Fruit fly (Drosophila melanogaster) whole organism, embryonic: ENCODE measurements around the gene mthl2.

Experiments used
- Asciz ChIP-seq: fragments of 200-800 bp; sonication (Bioruptor generic); optimal IDR thresholded peaks from 2 replicates; lab custom pipeline; 2017; ENCODE audit warnings: missing biosample characterization, mild to moderate bottlenecking, missing genetic modification characterization, missing genetic modification reagents
- Awh ChIP-seq: fragments of 200-800 bp; sonication (Bioruptor generic); IDR thresholded peaks from 2 replicates; pipeline ENCODE4, ENCODE4 v1.3.6; 2022; ENCODE audit warnings: missing biosample characterization, missing genetic modification characterization
- B-H2 ChIP-seq: fragments of 200-800 bp; sonication (Bioruptor generic); optimal IDR thresholded peaks from 2 replicates; lab custom pipeline; 2018; ENCODE audit warnings: missing biosample characterization, mild to moderate bottlenecking, missing genetic modification characterization
- CG10274 ChIP-seq: fragments of 200-800 bp; sonication (Bioruptor generic); optimal IDR thresholded peaks from 3 replicates; lab custom pipeline; 2017; ENCODE audit warnings: missing biosample characterization, mild to moderate bottlenecking, missing genetic modification characterization
- CG11085 ChIP-seq: fragments of 200-800 bp; sonication (Bioruptor generic); IDR thresholded peaks from 2 replicates; pipeline ENCODE4 v1.3.6; 2022; ENCODE audit warnings: missing biosample characterization, missing genetic modification characterization
- CG11093 ChIP-seq: fragments of 200-800 bp; sonication (Bioruptor generic); IDR thresholded peaks from 3 replicates; pipeline ENCODE4 v1.3.6; 2022; ENCODE audit warnings: missing biosample characterization, missing genetic modification characterization
- CG11560 ChIP-seq: fragments of 200-800 bp; sonication (Bioruptor generic); IDR thresholded peaks from 3 replicates; pipeline ENCODE4 v1.3.6; 2022; ENCODE audit warnings: missing biosample characterization, missing genetic modification characterization
- CG12744 ChIP-seq: fragments of 200-800 bp; sonication (Bioruptor generic); optimal IDR thresholded peaks from 2 replicates; lab custom pipeline; 2016; ENCODE audit warnings: missing biosample characterization, missing genetic modification characterization
- CG13123 ChIP-seq: fragments of 200-800 bp; sonication (Bioruptor generic); optimal IDR thresholded peaks from 2 replicates; lab custom pipeline; 2016; ENCODE audit warnings: missing biosample characterization, missing genetic modification characterization
- CG15601 ChIP-seq: fragments of 200-800 bp; sonication (Bioruptor generic); optimal IDR thresholded peaks from 3 replicates; lab custom pipeline; 2019; ENCODE audit warnings: missing biosample characterization, mild to moderate bottlenecking, missing genetic modification characterization, moderate library complexity
- CG1603 ChIP-seq: fragments of 200-800 bp; sonication (Bioruptor generic); optimal IDR thresholded peaks from 2 replicates; lab custom pipeline; 2019; ENCODE audit warnings: missing biosample characterization, mild to moderate bottlenecking, missing genetic modification characterization, moderate library complexity
- CG17912 ChIP-seq: fragments of 200-800 bp; sonication (Bioruptor generic); optimal IDR thresholded peaks from 2 replicates; lab custom pipeline; 2018; ENCODE audit warnings: missing biosample characterization, mild to moderate bottlenecking, missing genetic modification characterization
- CG2129 ChIP-seq: fragments of 200-800 bp; sonication (Bioruptor generic); IDR thresholded peaks from 2 replicates; pipeline ENCODE4 v1.3.6; 2022; ENCODE audit warnings: missing biosample characterization, missing genetic modification characterization; ENCODE audit not compliant: partially characterized antibody
- CG3163 ChIP-seq: fragments of 200-800 bp; sonication (Bioruptor generic); optimal IDR thresholded peaks from 3 replicates; lab custom pipeline; 2016; ENCODE audit warnings: missing biosample characterization, missing genetic modification characterization
- CG32767 ChIP-seq: fragments of 200-800 bp; sonication (Bioruptor generic); IDR thresholded peaks from 2 replicates; pipeline ENCODE4 v1.3.6; 2022; ENCODE audit warnings: missing biosample characterization, missing genetic modification characterization
- CG34224 ChIP-seq: fragments of 200-800 bp; sonication (Bioruptor generic); IDR thresholded peaks from 3 replicates; pipeline ENCODE4 v1.3.6; 2022; ENCODE audit warnings: missing biosample characterization, missing genetic modification characterization; ENCODE audit not compliant: partially characterized antibody
- CG34422 ChIP-seq: fragments of 200-800 bp; sonication (Bioruptor generic); IDR thresholded peaks from 3 replicates; pipeline ENCODE4 v1.3.6; 2022; ENCODE audit warnings: missing biosample characterization, missing genetic modification characterization
- CG3838 ChIP-seq: fragments of 200-800 bp; sonication (Bioruptor generic); optimal IDR thresholded peaks from 3 replicates; lab custom pipeline; 2016; ENCODE audit warnings: missing biosample characterization, missing genetic modification characterization
- CG7357 ChIP-seq: fragments of 200-800 bp; sonication (Bioruptor generic); IDR thresholded peaks from 3 replicates; pipeline ENCODE4 v1.3.6; 2022; ENCODE audit warnings: missing biosample characterization, missing genetic modification characterization
- CG8281 ChIP-seq: fragments of 200-800 bp; sonication (Bioruptor generic); optimal IDR thresholded peaks from 2 replicates; lab custom pipeline; 2018; ENCODE audit warnings: missing biosample characterization, mild to moderate bottlenecking, missing genetic modification characterization, moderate library complexity
- CG9609 ChIP-seq: fragments of 200-800 bp; sonication (Bioruptor generic); optimal IDR thresholded peaks from 3 replicates; lab custom pipeline; 2016; ENCODE audit warnings: missing biosample characterization, missing genetic modification characterization
- CrebB ChIP-seq: fragments of 200-800 bp; sonication (Bioruptor generic); optimal IDR thresholded peaks from 3 replicates; lab custom pipeline; 2018; ENCODE audit warnings: missing biosample characterization, mild to moderate bottlenecking, missing genetic modification characterization
- Dll ChIP-seq: fragments of 200-800 bp; sonication (Bioruptor generic); IDR thresholded peaks from 4 replicates; pipeline ENCODE4 v1.3.6; 2022; ENCODE audit warnings: missing biosample characterization, missing genetic modification characterization; ENCODE audit not compliant: partially characterized antibody
- Ets65A ChIP-seq: fragments of 200-800 bp; sonication (Bioruptor generic); peaks from one replicate; lab custom pipeline; 2016; ENCODE audit warnings: missing biosample characterization, missing genetic modification characterization
- Fer1 ChIP-seq: fragments of 200-800 bp; sonication (Bioruptor generic); optimal IDR thresholded peaks from 2 replicates; lab custom pipeline; 2017; ENCODE audit warnings: missing biosample characterization, mild to moderate bottlenecking, missing genetic modification characterization
- HLH54F ChIP-seq: fragments of 200-800 bp; sonication (Bioruptor generic); optimal IDR thresholded peaks from 3 replicates; lab custom pipeline; 2016; ENCODE audit warnings: missing biosample characterization, missing genetic modification characterization
- HmgZ ChIP-seq: fragments of 200-800 bp; sonication (Bioruptor generic); optimal IDR thresholded peaks from 2 replicates; lab custom pipeline; 2018; ENCODE audit warnings: missing biosample characterization, mild to moderate bottlenecking, missing genetic modification characterization
- Hr78 ChIP-seq, 2 experiments: fragments of 200-800 bp in 1 of 2; fragments of >200 bp in 1 of 2; sonication (Bioruptor generic) in 1 of 2; optimal IDR thresholded peaks; 2 replicates each; lab custom pipeline; 2017 to 2019; ENCODE audit warnings: missing biosample characterization in 2 of 2, missing genetic modification characterization in 2 of 2, mild to moderate bottlenecking in 1 of 2, moderate library complexity in 1 of 2
- Jarid2 ChIP-seq: fragments of 200-800 bp; sonication (Bioruptor generic); optimal IDR thresholded peaks from 3 replicates; lab custom pipeline; 2017; ENCODE audit warnings: mild to moderate bottlenecking, missing biosample characterization, missing genetic modification reagents, missing genetic modification characterization
- Tbp ChIP-seq: fragments of >200 bp; optimal IDR thresholded peaks from 2 replicates; lab custom pipeline; 2018; ENCODE audit warnings: missing biosample characterization, missing genetic modification characterization
- Usf ChIP-seq: fragments of 200-800 bp; sonication (Bioruptor generic); optimal IDR thresholded peaks from 2 replicates; lab custom pipeline; 2017; ENCODE audit warnings: missing genotype, missing biosample characterization, missing genetic modification characterization
- YL-1 ChIP-seq: fragments of 200-800 bp; sonication (Bioruptor generic); optimal IDR thresholded peaks from 3 replicates; lab custom pipeline; 2017; ENCODE audit warnings: missing biosample characterization, mild to moderate bottlenecking, missing genetic modification characterization
- bsh ChIP-seq, 2 experiments: fragments of 200-800 bp; sonication (Bioruptor generic); optimal IDR thresholded peaks; 2 replicates each; lab custom pipeline; 2017 to 2018; ENCODE audit warnings: mild to moderate bottlenecking in 2 of 2, missing biosample characterization in 2 of 2, missing genetic modification characterization in 2 of 2, moderate library complexity in 1 of 2
- cg ChIP-seq: fragments of 200-800 bp; sonication (Bioruptor generic); optimal IDR thresholded peaks from 3 replicates; lab custom pipeline; 2019; ENCODE audit warnings: missing biosample characterization, mild to moderate bottlenecking, missing genetic modification characterization, moderate library complexity
- chn ChIP-seq: fragments of 200-800 bp; sonication (Bioruptor generic); optimal IDR thresholded peaks from 2 replicates; lab custom pipeline; 2016; ENCODE audit warnings: missing biosample characterization, missing genetic modification characterization
- ci ChIP-seq: fragments of 200-800 bp; sonication (Bioruptor generic); IDR thresholded peaks from 3 replicates; pipeline ENCODE4 v1.3.6; 2022; ENCODE audit warnings: missing biosample characterization, missing genetic modification characterization
- crol ChIP-seq: fragments of 200-800 bp; sonication (Bioruptor generic); IDR thresholded peaks from 2 replicates; pipeline ENCODE4 v1.3.6; 2022; ENCODE audit warnings: missing biosample characterization, missing genetic modification characterization
- eve ChIP-seq, 2 experiments: fragments of >200 bp; optimal IDR thresholded peaks; 2 replicates each; lab custom pipeline; 2017; ENCODE audit warnings: missing biosample characterization in 2 of 2, missing genetic modification characterization in 2 of 2
- hkb ChIP-seq, 2 experiments: fragments of 200-800 bp in 1 of 2; fragments of >200 bp in 1 of 2; sonication (Bioruptor generic) in 1 of 2; IDR thresholded peaks in 1 of 2; optimal IDR thresholded peaks in 1 of 2; 2 replicates each; pipeline versions ENCODE4 v1.3.6 to Lab custom; 2017 to 2022; ENCODE audit warnings: missing biosample characterization in 1 of 2, missing genetic modification characterization in 1 of 2
- otp ChIP-seq: fragments of 200-800 bp; sonication (Bioruptor generic); IDR thresholded peaks from 3 replicates; pipeline ENCODE4, ENCODE4 v1.3.6; 2022; ENCODE audit warnings: missing biosample characterization, missing genetic modification characterization
- phol ChIP-seq: fragments of 200-800 bp; sonication (Bioruptor generic); optimal IDR thresholded peaks from 3 replicates; lab custom pipeline; 2018; ENCODE audit warnings: missing biosample characterization, mild to moderate bottlenecking, missing genetic modification characterization, moderate library complexity
- pnt ChIP-seq: fragments of 200-800 bp; sonication (Bioruptor generic); optimal IDR thresholded peaks from 3 replicates; lab custom pipeline; 2016; ENCODE audit warnings: missing biosample characterization, missing genetic modification characterization
- slp2 ChIP-seq: fragments of 200-800 bp; sonication (Bioruptor generic); optimal IDR thresholded peaks from 2 replicates; lab custom pipeline; 2016; ENCODE audit warnings: missing biosample characterization, missing genetic modification characterization
- sqz ChIP-seq: fragments of 200-800 bp; sonication (Bioruptor generic); optimal IDR thresholded peaks from 3 replicates; lab custom pipeline; 2018; ENCODE audit warnings: missing biosample characterization, mild to moderate bottlenecking, missing genetic modification characterization
- stwl ChIP-seq: fragments of 200-800 bp; sonication (Bioruptor generic); optimal IDR thresholded peaks from 3 replicates; lab custom pipeline; 2018; ENCODE audit warnings: missing biosample characterization, mild to moderate bottlenecking, missing genetic modification characterization, moderate library complexity
- tap ChIP-seq: fragments of 200-800 bp; optimal IDR thresholded peaks from 3 replicates; lab custom pipeline; 2019; ENCODE audit warnings: missing biosample characterization, mild to moderate bottlenecking, missing genetic modification characterization, moderate library complexity
- trh ChIP-seq: fragments of 200-800 bp; sonication (Bioruptor generic); optimal IDR thresholded peaks from 2 replicates; lab custom pipeline; 2016; ENCODE audit warnings: missing biosample characterization, missing genetic modification characterization
- z ChIP-seq: fragments of 200-800 bp; sonication (Bioruptor generic); IDR thresholded peaks from 3 replicates; pipeline ENCODE4 v1.3.6; 2022; ENCODE audit warnings: missing biosample characterization, missing genetic modification characterization
- zfh1 ChIP-seq: fragments of 200-800 bp; sonication (Bioruptor generic); IDR thresholded peaks from 3 replicates; pipeline ENCODE4 v1.3.6; 2022; ENCODE audit warnings: missing biosample characterization, missing genetic modification characterization

Gene mthl2

dm6 chr3L:5634188-5634894 lies 29.8 kb downstream of the mthl2 start (continued):
- TF ChIP-seq CG3838 (GFP tag; lab: Kevin White, UChicago) (peak; percentile 65), Usf (no peak), Tbp (GFP tag; lab: Kevin White, UChicago) (no peak), crol (0 out of 2 replicates have a peak, but pooled peaks have one; percentile 31), Dll (GFP tag; lab: Robert Waterston, UW) (peak; percentile 32; the same call in 1 of the 4 replicates), Ets65A (GFP tag; lab: Kevin White, UChicago) (peak; percentile 87), stwl (tag; lab: Kevin White, UChicago) (peak; percentile 82), hkb (optimal IDR thresholded peaks at IDR 0.05; lab: Kevin White, UChicago) (no peak), hkb (GFP tag; IDR thresholded peaks at IDR 0.05; lab: Robert Waterston, UW) (no peak), CG2129 (GFP tag; lab: Robert Waterston, UW) (no peak), HmgZ (tag; lab: Kevin White, UChicago) (no peak), Fer1 (no peak), sqz (GFP tag; lab: Kevin White, UChicago) (no peak), CG3163 (GFP tag; lab: Kevin White, UChicago) (peak; percentile 94), otp (GFP tag; lab: Robert Waterston, UW) (0 out of 3 replicates have a peak, but pooled peaks have one; percentile 6), CG11093 (GFP tag; lab: Robert Waterston, UW) (no peak), z (peak; percentile 40; the same call in 1 of the 3 replicates), CG15601 (tag; lab: Kevin White, UChicago) (peak; percentile 7), CG12744 (GFP tag; lab: Kevin White, UChicago) (no peak), pnt (no peak), tap (tag; lab: Kevin White, UChicago) (no peak), CG32767 (GFP tag; lab: Robert Waterston, UW) (no peak), Jarid2 (GFP tag; lab: Kevin White, UChicago) (no peak), CG17912 (no peak), CG7357 (GFP tag; lab: Robert Waterston, UW) (no peak), HLH54F (GFP tag; lab: Kevin White, UChicago) (no peak), CG34224 (GFP tag; lab: Robert Waterston, UW) (no peak), Hr78 (GFP tag; optimal IDR thresholded peaks at IDR 0.05; lab: Kevin White, UChicago) (peak in 1 of 2 experiments; percentile 87), cg (GFP tag; lab: Kevin White, UChicago) (peak; percentile 81), eve (GFP tag; optimal IDR thresholded peaks at IDR 0.05; lab: Kevin White, UChicago) (peak in 1 of 2 experiments; percentile 37), bsh (GFP tag; optimal IDR thresholded peaks at IDR 0.05; lab: Kevin White, UChicago) (peak in 1 of 2 experiments; percentile 32), CG1603 (no peak), CG11560 (tag; lab: Robert Waterston, UW) (no peak), phol (no peak), slp2 (no peak), CG8281 (tag; lab: Kevin White, UChicago) (no peak), YL-1 (GFP tag; lab: Kevin White, UChicago) (no peak), CG10274 (GFP tag; lab: Kevin White, UChicago) (no peak), zfh1 (no peak), CrebB (tag; lab: Kevin White, UChicago) (no peak), Asciz (GFP tag; lab: Kevin White, UChicago) (no peak), B-H2 (GFP tag; lab: Kevin White, UChicago) (no peak), Awh (GFP tag; lab: Robert Waterston, UW) (no peak), trh (GFP tag; lab: Kevin White, UChicago) (no peak), CG11085 (GFP tag; lab: Robert Waterston, UW) (no peak), chn (GFP tag; lab: Kevin White, UChicago) (no peak), CG13123 (GFP tag; lab: Kevin White, UChicago) (no peak), CG9609 (GFP tag; lab: Kevin White, UChicago) (no peak), ci (no peak), CG34422 (GFP tag; lab: Robert Waterston, UW) (no peak)
